Worm (Caenorhabditis elegans) whole organism, young adult: ENCODE measurements around the gene F19G12.11.

Experiments used
- B0019.2 ChIP-seq: fragments of 200-800 bp; sonication (Bioruptor generic); conservative IDR thresholded peaks from 2 replicates; pipeline ENCODE4 v1.3.6; 2022; ENCODE audit warnings: missing genetic modification reagents, missing genetic modification characterization, missing compliant biosample characterization
- C17E4.6 ChIP-seq: fragments of 200-800 bp; sonication (Bioruptor generic); IDR thresholded peaks from 2 replicates; pipeline ENCODE4 v1.3.6; 2022; ENCODE audit warnings: missing genetic modification reagents, missing genetic modification characterization, missing compliant biosample characterization
- F37B4.10 ChIP-seq: fragments of 200-800 bp; sonication (Bioruptor generic); IDR thresholded peaks from 2 replicates; pipeline ENCODE4 v1.3.6; 2022; ENCODE audit warnings: missing genetic modification characterization, missing compliant biosample characterization
- F52B5.7 ChIP-seq: sonication (generic microtip); optimal IDR thresholded peaks from 2 replicates; lab custom pipeline; 2016; ENCODE audit warnings: mild to moderate bottlenecking, missing genetic modification characterization, missing compliant biosample characterization
- F55B11.4 ChIP-seq: sonication (generic microtip); optimal IDR thresholded peaks from 2 replicates; lab custom pipeline; 2016; ENCODE audit warnings: missing compliant biosample characterization, missing genetic modification characterization, borderline replicate concordance; ENCODE audit not compliant: insufficient read depth
- K11D2.4 ChIP-seq: fragments of 200-800 bp; sonication (Bioruptor generic); IDR thresholded peaks from 2 replicates; pipeline ENCODE4 v1.3.6; 2022; ENCODE audit warnings: missing genetic modification reagents, missing genetic modification characterization, missing compliant biosample characterization
- K12H6.12 ChIP-seq: fragments of 200-800 bp; sonication (Bioruptor generic); optimal IDR thresholded peaks from 2 replicates; lab custom pipeline; 2018; ENCODE audit warnings: mild to moderate bottlenecking, missing genetic modification characterization, missing compliant biosample characterization
- Y56A3A.18 ChIP-seq: fragments of 200-800 bp; sonication (Bioruptor generic); IDR thresholded peaks from 2 replicates; pipeline ENCODE4 v1.3.6; 2022; ENCODE audit warnings: missing genetic modification reagents, missing genetic modification characterization, missing compliant biosample characterization
- Y67H2A.10 ChIP-seq: fragments of 200-800 bp; sonication (Bioruptor generic); conservative IDR thresholded peaks from 2 replicates; pipeline ENCODE4 v1.3.6; 2022; ENCODE audit warnings: missing genetic modification reagents, missing genetic modification characterization, missing compliant biosample characterization
- ZK185.1 ChIP-seq: sonication (generic microtip); optimal IDR thresholded peaks from 2 replicates; lab custom pipeline; 2016; ENCODE audit warnings: mild to moderate bottlenecking, missing genetic modification characterization, missing compliant biosample characterization; ENCODE audit not compliant: poor library complexity, severe bottlenecking
- aptf-2 ChIP-seq: fragments of 200-800 bp; sonication (Bioruptor generic); conservative IDR thresholded peaks from 2 replicates; pipeline ENCODE4 v1.3.6; 2022; ENCODE audit warnings: missing genetic modification reagents, missing genetic modification characterization, missing compliant biosample characterization
- atf-7 ChIP-seq: sonication (generic microtip); optimal IDR thresholded peaks from 2 replicates; lab custom pipeline; 2017; ENCODE audit warnings: mild to moderate bottlenecking, missing genetic modification characterization, missing compliant biosample characterization
- athp-1 ChIP-seq: sonication (generic microtip); optimal IDR thresholded peaks from 2 replicates; lab custom pipeline; 2017; ENCODE audit warnings: mild to moderate bottlenecking, missing genetic modification characterization, missing compliant biosample characterization
- attf-5 ChIP-seq: fragments of 200-800 bp; sonication (Bioruptor generic); optimal IDR thresholded peaks from 2 replicates; lab custom pipeline; 2018; ENCODE audit warnings: mild to moderate bottlenecking, missing genetic modification characterization, missing compliant biosample characterization
- bed-2 ChIP-seq: fragments of 200-800 bp; sonication (Bioruptor generic); IDR thresholded peaks from 2 replicates; pipeline ENCODE4 v1.3.6; 2022; ENCODE audit warnings: missing genetic modification reagents, missing genetic modification characterization, missing compliant biosample characterization
- ccch-3 ChIP-seq: fragments of 200-800 bp; sonication (Bioruptor generic); optimal IDR thresholded peaks from 2 replicates; lab custom pipeline; 2018; ENCODE audit warnings: mild to moderate bottlenecking, missing genetic modification characterization, missing compliant biosample characterization
- cebp-1 ChIP-seq, 2 experiments: fragments of 200-800 bp in 1 of 2; sonication (Bioruptor generic) in 1 of 2; sonication (generic microtip) in 1 of 2; IDR thresholded peaks in 1 of 2; optimal IDR thresholded peaks in 1 of 2; 2 replicates each; pipeline versions ENCODE4 v1.3.6 to Lab custom; 2017 to 2022; ENCODE audit warnings: missing compliant biosample characterization in 2 of 2, missing genetic modification characterization in 2 of 2, mild to moderate bottlenecking in 1 of 2, missing genetic modification reagents in 1 of 2, moderate library complexity in 1 of 2
- cebp-2 ChIP-seq: fragments of 200-800 bp; sonication (Bioruptor generic); IDR thresholded peaks from 2 replicates; pipeline ENCODE4 v1.3.6; 2022; ENCODE audit warnings: missing genetic modification characterization, missing compliant biosample characterization
- ceh-100 ChIP-seq: fragments of 200-800 bp; sonication (Bioruptor generic); IDR thresholded peaks from 2 replicates; pipeline ENCODE4 v1.3.6; 2022; ENCODE audit warnings: missing genetic modification reagents, missing genetic modification characterization, missing compliant biosample characterization
- ceh-79 ChIP-seq: sonication (generic microtip); optimal IDR thresholded peaks from 2 replicates; lab custom pipeline; 2017; ENCODE audit warnings: mild to moderate bottlenecking, missing genetic modification characterization, missing compliant biosample characterization
- ceh-91 ChIP-seq: fragments of 200-800 bp; sonication (Bioruptor generic); IDR thresholded peaks from 2 replicates; pipeline ENCODE4 v1.3.6; 2022; ENCODE audit warnings: missing genetic modification reagents, missing genetic modification characterization, missing compliant biosample characterization
- die-1 ChIP-seq: sonication (generic microtip); optimal IDR thresholded peaks from 2 replicates; lab custom pipeline; 2016; ENCODE audit warnings: missing genotype, mild to moderate bottlenecking, missing genetic modification characterization, missing compliant biosample characterization
- dox-1 ChIP-seq: fragments of 200-800 bp; sonication (Bioruptor generic); IDR thresholded peaks from 2 replicates; pipeline ENCODE4 v1.3.6; 2022; ENCODE audit warnings: missing genetic modification reagents, missing genetic modification characterization, missing compliant biosample characterization
- egl-18 ChIP-seq: fragments of 200-800 bp; sonication (Bioruptor generic); IDR thresholded peaks from 2 replicates; pipeline ENCODE4 v1.3.6; 2022; ENCODE audit warnings: missing genetic modification reagents, missing genetic modification characterization, missing compliant biosample characterization
- gei-17 ChIP-seq: fragments of 200-800 bp; sonication (Bioruptor generic); optimal IDR thresholded peaks from 2 replicates; lab custom pipeline; 2018; ENCODE audit warnings: mild to moderate bottlenecking, missing genetic modification characterization, missing compliant biosample characterization
- hmg-1.2 ChIP-seq: fragments of 200-800 bp; sonication (Bioruptor generic); IDR thresholded peaks from 2 replicates; pipeline ENCODE4 v1.3.6; 2022; ENCODE audit warnings: missing genetic modification reagents, missing genetic modification characterization, missing compliant biosample characterization
- let-526 ChIP-seq: fragments of 200-800 bp; sonication (Bioruptor generic); IDR thresholded peaks from 2 replicates; pipeline ENCODE4 v1.3.6; 2022; ENCODE audit warnings: missing genetic modification reagents, missing genetic modification characterization, missing compliant biosample characterization
- lin-26 ChIP-seq: fragments of 200-800 bp; sonication (Bioruptor generic); IDR thresholded peaks from 2 replicates; pipeline ENCODE4 v1.3.6; 2022; ENCODE audit warnings: missing genetic modification reagents, missing genetic modification characterization, missing compliant biosample characterization
- lin-40 ChIP-seq: sonication (generic microtip); optimal IDR thresholded peaks from 2 replicates; lab custom pipeline; 2016; ENCODE audit warnings: missing genetic modification characterization, mild to moderate bottlenecking, missing compliant biosample characterization, missing genotype, missing genetic modification reagents
- madf-8 ChIP-seq: fragments of 200-800 bp; sonication (Bioruptor generic); conservative IDR thresholded peaks from 2 replicates; pipeline ENCODE4 v1.3.6; 2022; ENCODE audit warnings: missing genetic modification reagents, missing genetic modification characterization, missing compliant biosample characterization
- mcd-1 ChIP-seq: fragments of 200-800 bp; sonication (Bioruptor generic); IDR thresholded peaks from 2 replicates; pipeline ENCODE4 v1.3.6; 2022; ENCODE audit warnings: missing genetic modification reagents, missing genetic modification characterization, missing compliant biosample characterization
- mes-4 ChIP-seq: sonication (generic microtip); optimal IDR thresholded peaks from 2 replicates; lab custom pipeline; 2016; ENCODE audit warnings: missing genotype, missing genetic modification characterization, missing compliant biosample characterization
- nfyb-1 ChIP-seq: fragments of 200-800 bp; sonication (Bioruptor generic); IDR thresholded peaks from 2 replicates; pipeline ENCODE4 v1.3.6; 2022; ENCODE audit warnings: missing genetic modification reagents, missing genetic modification characterization, missing compliant biosample characterization
- nhr-120 ChIP-seq: fragments of 200-800 bp; sonication (Bioruptor generic); IDR thresholded peaks from 2 replicates; pipeline ENCODE4 v1.3.6; 2022; ENCODE audit warnings: missing genetic modification characterization, missing compliant biosample characterization
- nhr-179 ChIP-seq: sonication (generic microtip); optimal IDR thresholded peaks from 2 replicates; lab custom pipeline; 2016; ENCODE audit warnings: mild to moderate bottlenecking, missing genetic modification characterization, missing compliant biosample characterization
- rec-8 ChIP-seq, 2 experiments: sonication (generic microtip); optimal IDR thresholded peaks; 2 replicates each; lab custom pipeline; 2016; ENCODE audit warnings: mild to moderate bottlenecking in 2 of 2, missing genetic modification characterization in 2 of 2, missing genetic modification reagents in 2 of 2, missing genotype in 2 of 2, missing biosample characterization in 1 of 2, missing compliant biosample characterization in 1 of 2, moderate library complexity in 1 of 2
- repo-1 ChIP-seq: sonication (generic microtip); optimal IDR thresholded peaks from 2 replicates; lab custom pipeline; 2017; ENCODE audit warnings: mild to moderate bottlenecking, missing genetic modification characterization, missing compliant biosample characterization
- rpc-1 ChIP-seq, 2 experiments: fragments of 150-350 bp in 1 of 2; sonication (generic microtip) in 1 of 2; optimal IDR thresholded peaks; 2 replicates each; lab custom pipeline; 2014 to 2018; ENCODE audit warnings: missing biosample characterization in 1 of 2, missing genetic modification characterization in 1 of 2, missing genetic modification reagents in 1 of 2, missing genotype in 1 of 2
- sdz-38 ChIP-seq: sonication (generic microtip); optimal IDR thresholded peaks from 2 replicates; lab custom pipeline; 2016; ENCODE audit warnings: missing genotype, missing genetic modification characterization, missing compliant biosample characterization
- sea-2 ChIP-seq: fragments of 200-800 bp; sonication (Bioruptor generic); IDR thresholded peaks from 2 replicates; pipeline ENCODE4 v1.3.6; 2022; ENCODE audit warnings: missing genetic modification characterization, missing compliant biosample characterization
- snpc-1.3 ChIP-seq: sonication (generic microtip); optimal IDR thresholded peaks from 2 replicates; lab custom pipeline; 2017; ENCODE audit warnings: missing genetic modification characterization, mild to moderate bottlenecking, missing compliant biosample characterization, antibody characterized with exemption, moderate library complexity, missing genotype, missing genetic modification reagents; ENCODE audit not compliant: insufficient read depth
- tbp1 ChIP-seq: fragments of 200-800 bp; sonication (Bioruptor generic); optimal IDR thresholded peaks from 2 replicates; lab custom pipeline; 2018; ENCODE audit warnings: mild to moderate bottlenecking, missing genetic modification characterization, missing compliant biosample characterization
- tbx-9 ChIP-seq: sonication (generic microtip); optimal IDR thresholded peaks from 2 replicates; lab custom pipeline; 2016; ENCODE audit warnings: borderline replicate concordance, missing genetic modification characterization, inconsistent platforms, missing compliant biosample characterization
- tlf-1 ChIP-seq: fragments of 200-800 bp; sonication (Bioruptor generic); optimal IDR thresholded peaks from 2 replicates; lab custom pipeline; 2018; ENCODE audit warnings: mild to moderate bottlenecking, missing genetic modification characterization, missing compliant biosample characterization
- unc-62 ChIP-seq: fragments of 150-350 bp; optimal IDR thresholded peaks from 2 replicates; lab custom pipeline; 2014; ENCODE audit warnings: missing biosample characterization, missing genetic modification reagents, missing genetic modification characterization
- ztf-3 ChIP-seq: fragments of 200-800 bp; sonication (Bioruptor generic); optimal IDR thresholded peaks from 2 replicates; lab custom pipeline; 2018; ENCODE audit warnings: mild to moderate bottlenecking, missing genetic modification characterization, missing compliant biosample characterization

F19G12.11 gene

ce11 chrX:1389382-1389983 lies 36.8 kb downstream of the F19G12.11 start (continued):
- TF ChIP-seq ztf-3 (peak; percentile 85), nhr-179 (tag; lab: Kevin White, UChicago) (peak; percentile 25), nhr-120 (GFP tag; lab: Robert Waterston, UW) (no peak), egl-18 (peak; percentile 68; the same call in 1 of the 2 replicates), Y56A3A.18 (GFP tag; lab: Robert Waterston, UW) (peak; percentile 97), ceh-100 (GFP tag; lab: Robert Waterston, UW) (no peak; the same call in 1 of the 2 replicates), tlf-1 (GFP tag; lab: Kevin White, UChicago) (peak; percentile 92), F55B11.4 (no peak), sdz-38 (no peak), rec-8 (tag; optimal IDR thresholded peaks at IDR 0.05; lab: Kevin White, UChicago) (peak in 1 of 2 experiments; percentile 43), sea-2 (GFP tag; lab: Robert Waterston, UW) (no peak), repo-1 (peak; percentile 94), tbx-9 (no peak), lin-40 (tag; lab: Kevin White, UChicago) (peak; percentile 99), let-526 (peak; percentile 64; the same call in 1 of the 2 replicates), C17E4.6 (GFP tag; lab: Robert Waterston, UW) (peak; percentile 67; the same call in 1 of the 2 replicates), F37B4.10 (GFP tag; lab: Robert Waterston, UW) (0 out of 2 replicates have a peak, but pooled peaks have one; percentile 84), K12H6.12 (tag; lab: Kevin White, UChicago) (peak; percentile 74), ZK185.1 (peak; percentile 98), die-1 (tag; lab: Kevin White, UChicago) (no peak), aptf-2 (GFP tag; lab: Robert Waterston, UW) (no peak), madf-8 (no peak), athp-1 (no peak), cebp-2 (GFP tag; lab: Robert Waterston, UW) (peak; percentile 81), F52B5.7 (tag; lab: Kevin White, UChicago) (peak; percentile 47), atf-7 (tag; lab: Kevin White, UChicago) (peak; percentile 93), tbp1 (GFP tag; lab: Kevin White, UChicago) (peak; percentile 70), K11D2.4 (GFP tag; lab: Robert Waterston, UW) (peak; percentile 96), ceh-79 (peak; percentile 48), B0019.2 (GFP tag; lab: Robert Waterston, UW) (no peak)

ce11 chrX:1386893-1387367 lies 39.4 kb downstream of the F19G12.11 start, which contains the start of gene F56C3.1:
Gene F56C3.1 (plus strand): TSS chrX:1387317.
- peak; percentile 38 for TF ChIP-seq gei-17
- TF ChIP-seq rpc-1 (optimal IDR thresholded peaks at IDR 0.05; lab: Kevin White, UChicago) = no peak
- TF ChIP-seq rpc-1 (tag; optimal IDR thresholded peaks at IDR 0.05; lab: Kevin White, UChicago) = peak; percentile 36
- 0 out of 2 replicates have a peak, but pooled peaks have one; percentile 39 for TF ChIP-seq lin-26 (GFP tag; lab: Robert Waterston, UW)
- TF ChIP-seq nfyb-1 = peak; percentile 58; the same call in 1 of the 2 replicates
- no peak for TF ChIP-seq attf-5 (GFP tag; lab: Kevin White, UChicago)
- peak; percentile 71 for TF ChIP-seq dox-1
- no peak for TF ChIP-seq snpc-1.3
- no peak for TF ChIP-seq bed-2 (GFP tag; lab: Robert Waterston, UW)
- TF ChIP-seq Y67H2A.10 (GFP tag; lab: Robert Waterston, UW) = no peak
- TF ChIP-seq let-526 = no peak
- no peak for TF ChIP-seq unc-62 (GFP tag; lab: Kevin White, UChicago)
- TF ChIP-seq Y56A3A.18 (GFP tag; lab: Robert Waterston, UW) = 0 out of 2 replicates have a peak, but pooled peaks have one; percentile 43
- TF ChIP-seq ccch-3 (GFP tag; lab: Kevin White, UChicago) = no peak
- TF ChIP-seq hmg-1.2 (GFP tag; lab: Robert Waterston, UW) = 0 out of 2 replicates have a peak, but pooled peaks have one; percentile 20
- TF ChIP-seq ceh-91 (GFP tag; lab: Robert Waterston, UW) = no peak
- TF ChIP-seq mcd-1 (GFP tag; lab: Robert Waterston, UW) = peak; percentile 49
- TF ChIP-seq cebp-2 (GFP tag; lab: Robert Waterston, UW) = no peak
- TF ChIP-seq cebp-1 (GFP tag; IDR thresholded peaks at IDR 0.05; lab: Robert Waterston, UW) = no peak
- peak; percentile 21 for TF ChIP-seq cebp-1 (tag; optimal IDR thresholded peaks at IDR 0.05; lab: Kevin White, UChicago)
- TF ChIP-seq K11D2.4 (GFP tag; lab: Robert Waterston, UW) = peak; percentile 59; the same call in 1 of the 2 replicates
- TF ChIP-seq atf-7 (tag; lab: Kevin White, UChicago) = no peak
- TF ChIP-seq mes-4 (tag; lab: Kevin White, UChicago) = no peak
